Fruit fly (Drosophila melanogaster) whole organism, prepupa: Measurements from ENCODE around the gene CG43072.

ENCODE experiments used
- CG6792 ChIP-seq: fragments of 200-800 bp; sonication (Bioruptor generic); optimal IDR thresholded peaks from 3 replicates; lab custom pipeline; 2016; ENCODE audit warnings: missing biosample characterization, missing genetic modification characterization
- CG6854 ChIP-seq: fragments of 200-800 bp; sonication (Bioruptor generic); optimal IDR thresholded peaks from 2 replicates; lab custom pipeline; 2017; ENCODE audit warnings: missing biosample characterization, mild to moderate bottlenecking, missing genetic modification characterization
- CG9139 ChIP-seq: fragments of 200-800 bp; sonication (Bioruptor generic); optimal IDR thresholded peaks from 3 replicates; lab custom pipeline; 2017; ENCODE audit warnings: missing biosample characterization, mild to moderate bottlenecking, missing genetic modification characterization
- Ets21C ChIP-seq: fragments of 200-800 bp; sonication (Bioruptor generic); optimal IDR thresholded peaks from 3 replicates; lab custom pipeline; 2016; ENCODE audit warnings: missing biosample characterization, missing genetic modification characterization
- dsx ChIP-seq: fragments of 200-800 bp; optimal IDR thresholded peaks from 3 replicates; lab custom pipeline; 2019; ENCODE audit warnings: missing biosample characterization, mild to moderate bottlenecking, missing genetic modification characterization, moderate library complexity; ENCODE audit not compliant: poor library complexity, severe bottlenecking
- salr ChIP-seq, 2 experiments: fragments of 200-800 bp; sonication (Bioruptor generic); optimal IDR thresholded peaks; 3 replicates each; lab custom pipeline; 2016 to 2018; ENCODE audit warnings: missing biosample characterization in 2 of 2, missing genetic modification characterization in 2 of 2, mild to moderate bottlenecking in 1 of 2

- no peak for TF ChIP-seq CG9139 (GFP tag; lab: Kevin White, UChicago)
- no peak for TF ChIP-seq CG6854 (GFP tag; lab: Kevin White, UChicago)
- no peak for TF ChIP-seq salr (GFP tag; optimal IDR thresholded peaks at IDR 0.05; lab: Kevin White, UChicago)
- TF ChIP-seq Ets21C (GFP tag; lab: Kevin White, UChicago) = no peak
- TF ChIP-seq dsx = no peak
- no peak for TF ChIP-seq CG6792 (GFP tag; lab: Kevin White, UChicago)
These were observed at the start of gene CG43072 for dm6 chr3L:21065212-21065902.
